Worm (Caenorhabditis elegans) whole organism, late embryonic: ENCODE results near the gene Y102A5C.40.

Source experiments
- C08G9.2 ChIP-seq: sonication (generic microtip); optimal IDR thresholded peaks from 2 replicates; lab custom pipeline; 2016; ENCODE audit warnings: mild to moderate bottlenecking, missing genetic modification characterization, moderate library complexity, missing compliant biosample characterization
- C38D4.7 ChIP-seq: fragments of 200-800 bp; sonication (Bioruptor generic); optimal IDR thresholded peaks from 2 replicates; lab custom pipeline; 2018; ENCODE audit warnings: mild to moderate bottlenecking, missing genetic modification characterization, moderate library complexity, missing compliant biosample characterization
- F13H6.1 ChIP-seq: sonication (generic microtip); optimal IDR thresholded peaks from 2 replicates; lab custom pipeline; 2016; ENCODE audit warnings: missing genetic modification characterization, missing compliant biosample characterization
- T23F11.4 ChIP-seq: fragments of 200-800 bp; sonication (Bioruptor generic); optimal IDR thresholded peaks from 2 replicates; lab custom pipeline; 2018; ENCODE audit warnings: mild to moderate bottlenecking, missing genetic modification characterization, missing compliant biosample characterization
- ahr-1 ChIP-seq: sonication (generic microtip); optimal IDR thresholded peaks from 2 replicates; lab custom pipeline; 2016; ENCODE audit warnings: missing genetic modification characterization, missing compliant biosample characterization
- ceh-14 ChIP-seq: sonication (generic microtip); optimal IDR thresholded peaks from 2 replicates; lab custom pipeline; 2016; ENCODE audit warnings: missing genotype, missing genetic modification characterization, missing compliant biosample characterization
- ceh-18 ChIP-seq: sonication (generic microtip); optimal IDR thresholded peaks from 2 replicates; lab custom pipeline; 2016; ENCODE audit warnings: missing genetic modification characterization, missing compliant biosample characterization
- ceh-22 ChIP-seq: sonication (generic microtip); optimal IDR thresholded peaks from 2 replicates; lab custom pipeline; 2017; ENCODE audit warnings: missing biosample characterization, missing genetic modification characterization
- ceh-34 ChIP-seq: sonication (generic microtip); optimal IDR thresholded peaks from 2 replicates; lab custom pipeline; 2016; ENCODE audit warnings: mild to moderate bottlenecking, missing genetic modification characterization, missing compliant biosample characterization
- ceh-45 ChIP-seq: fragments of 200-800 bp; sonication (Bioruptor generic); IDR thresholded peaks from 2 replicates; pipeline ENCODE4 v1.3.6; 2022; ENCODE audit warnings: missing genetic modification reagents, missing genetic modification characterization, missing compliant biosample characterization
- ceh-48 ChIP-seq: sonication (generic microtip); optimal IDR thresholded peaks from 2 replicates; lab custom pipeline; 2016; ENCODE audit warnings: missing genetic modification characterization, inconsistent platforms, missing compliant biosample characterization
- ceh-6 ChIP-seq: fragments of 200-800 bp; sonication (Bioruptor generic); optimal IDR thresholded peaks from 2 replicates; lab custom pipeline; 2018; ENCODE audit warnings: mild to moderate bottlenecking, missing genetic modification characterization, missing compliant biosample characterization
- ceh-9 ChIP-seq: sonication (generic microtip); optimal IDR thresholded peaks from 2 replicates; lab custom pipeline; 2016; ENCODE audit warnings: mild to moderate bottlenecking, missing genetic modification characterization, inconsistent platforms, missing compliant biosample characterization
- elt-4 ChIP-seq: sonication (generic microtip); optimal IDR thresholded peaks from 2 replicates; lab custom pipeline; 2016; ENCODE audit warnings: missing genetic modification characterization, missing compliant biosample characterization
- fax-1 ChIP-seq: sonication (generic microtip); optimal IDR thresholded peaks from 2 replicates; lab custom pipeline; 2016; ENCODE audit warnings: missing genotype, missing genetic modification characterization, missing compliant biosample characterization
- fkh-6 ChIP-seq: sonication (generic microtip); optimal IDR thresholded peaks from 2 replicates; lab custom pipeline; 2016; ENCODE audit warnings: missing genetic modification characterization, missing compliant biosample characterization
- gmeb-2 ChIP-seq: sonication (generic microtip); optimal IDR thresholded peaks from 2 replicates; lab custom pipeline; 2016; ENCODE audit warnings: missing genetic modification characterization, inconsistent platforms, missing compliant biosample characterization
- hlh-15 ChIP-seq: sonication (generic microtip); optimal IDR thresholded peaks from 2 replicates; lab custom pipeline; 2016; ENCODE audit warnings: missing genetic modification characterization, missing compliant biosample characterization
- hlh-30 ChIP-seq: sonication (generic microtip); optimal IDR thresholded peaks from 2 replicates; lab custom pipeline; 2017; ENCODE audit warnings: antibody characterized with exemption, missing genetic modification characterization, missing compliant biosample characterization; ENCODE audit not compliant: insufficient read depth
- hlh-6 ChIP-seq: sonication (generic microtip); optimal IDR thresholded peaks from 2 replicates; lab custom pipeline; 2016; ENCODE audit warnings: missing genotype, missing genetic modification characterization, missing compliant biosample characterization
- lim-6 ChIP-seq: sonication (generic microtip); optimal IDR thresholded peaks from 2 replicates; lab custom pipeline; 2016; ENCODE audit warnings: missing genetic modification characterization, missing compliant biosample characterization
- madf-2 ChIP-seq: sonication (generic microtip); optimal IDR thresholded peaks from 2 replicates; lab custom pipeline; 2017; ENCODE audit warnings: missing genetic modification characterization, missing compliant biosample characterization
- mec-3 ChIP-seq: sonication (generic microtip); optimal IDR thresholded peaks from 2 replicates; lab custom pipeline; 2016; ENCODE audit warnings: borderline replicate concordance, missing genetic modification characterization, missing compliant biosample characterization
- nhr-11 ChIP-seq: fragments of 150-350 bp; optimal IDR thresholded peaks from 2 replicates; lab custom pipeline; 2014; ENCODE audit warnings: missing biosample characterization, missing genetic modification characterization
- nhr-232 ChIP-seq: sonication (generic microtip); optimal IDR thresholded peaks from 2 replicates; lab custom pipeline; 2016; ENCODE audit warnings: missing genetic modification characterization, missing compliant biosample characterization
- odd-2 ChIP-seq: sonication (generic microtip); optimal IDR thresholded peaks from 2 replicates; lab custom pipeline; 2017; ENCODE audit warnings: antibody characterized with exemption, mild to moderate bottlenecking, missing genetic modification characterization, missing compliant biosample characterization
- pag-3 ChIP-seq: sonication (generic microtip); optimal IDR thresholded peaks from 2 replicates; lab custom pipeline; 2016; ENCODE audit warnings: missing compliant biosample characterization, missing genetic modification characterization, borderline replicate concordance
- pha-4 ChIP-seq: fragments of 150-350 bp; optimal IDR thresholded peaks from 2 replicates; lab custom pipeline; 2018; ENCODE audit warnings: missing biosample characterization, missing genetic modification reagents, missing genetic modification characterization
- pqm-1 ChIP-seq: sonication (generic microtip); optimal IDR thresholded peaks from 2 replicates; lab custom pipeline; 2016; ENCODE audit warnings: missing genetic modification characterization, missing compliant biosample characterization
- rnt-1 ChIP-seq: sonication (generic microtip); optimal IDR thresholded peaks from 2 replicates; lab custom pipeline; 2016; ENCODE audit warnings: missing genetic modification characterization, missing compliant biosample characterization
- sox-4 ChIP-seq: sonication (generic microtip); optimal IDR thresholded peaks from 2 replicates; lab custom pipeline; 2017; ENCODE audit warnings: mild to moderate bottlenecking, missing genetic modification characterization, inconsistent platforms, missing compliant biosample characterization
- syd-9 ChIP-seq: sonication (generic microtip); optimal IDR thresholded peaks from 2 replicates; lab custom pipeline; 2016; ENCODE audit warnings: mild to moderate bottlenecking, missing genetic modification characterization, moderate library complexity, missing compliant biosample characterization
- tbx-2 ChIP-seq: sonication (generic microtip); optimal IDR thresholded peaks from 2 replicates; lab custom pipeline; 2016; ENCODE audit warnings: missing genetic modification characterization, missing compliant biosample characterization
- ttx-3 ChIP-seq: sonication (generic microtip); optimal IDR thresholded peaks from 2 replicates; lab custom pipeline; 2016; ENCODE audit warnings: missing genetic modification reagents, missing genetic modification characterization, missing compliant biosample characterization
- zip-5 ChIP-seq: sonication (generic microtip); optimal IDR thresholded peaks from 2 replicates; lab custom pipeline; 2016; ENCODE audit warnings: missing genetic modification characterization, missing compliant biosample characterization
- ztf-16 ChIP-seq: sonication (generic microtip); optimal IDR thresholded peaks from 2 replicates; lab custom pipeline; 2017; ENCODE audit warnings: missing genetic modification characterization, missing compliant biosample characterization

The Y102A5C.40 gene

DNA sequence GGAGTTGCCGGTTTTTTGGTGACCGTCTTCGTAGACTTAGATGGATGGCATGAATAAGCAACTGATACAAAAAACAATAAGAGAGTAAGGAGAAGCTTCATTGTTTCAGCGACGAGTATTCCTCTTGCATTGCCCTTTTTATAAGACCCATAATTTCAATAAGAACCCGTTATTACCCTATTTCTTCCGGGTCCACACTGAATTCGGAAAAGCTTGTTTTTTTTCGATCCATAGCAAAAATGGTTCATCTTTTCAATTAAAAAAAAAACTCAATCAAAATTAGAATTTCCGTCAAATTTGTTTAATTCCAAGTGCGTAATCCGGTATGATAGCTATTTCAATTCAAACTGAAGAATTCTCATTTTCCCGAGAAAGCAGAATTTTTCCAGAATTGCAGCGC, at the start of gene Y102A5C.40:
Y102A5C.40 (minus strand) TSS at position 101 of the 400 bp plus-strand sequence.
- TF ChIP-seq C38D4.7 (GFP tag; lab: Kevin White, UChicago): no peak
- TF ChIP-seq pqm-1 (tag; lab: Kevin White, UChicago): no peak

DNA sequence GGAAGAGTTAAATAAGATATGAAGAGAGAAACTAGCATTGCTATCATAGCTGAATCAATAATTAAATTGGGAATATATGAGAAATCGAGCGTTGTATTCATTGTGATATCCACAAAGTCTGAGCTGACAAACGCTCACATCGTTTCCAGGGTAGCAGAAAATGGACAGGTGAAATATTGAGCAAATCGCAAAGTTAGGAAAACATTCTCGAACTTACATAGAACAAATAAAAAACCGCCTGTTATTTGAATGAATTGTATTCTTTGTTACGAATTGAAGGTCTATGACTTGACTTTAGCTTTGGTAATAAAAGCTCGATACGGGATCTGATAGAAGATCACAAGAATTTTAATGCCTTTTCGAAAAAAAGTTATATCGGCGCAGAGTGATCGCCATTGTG, 48.9 kb upstream of the Y102A5C.40 start, which contains the start of gene srz-94:
srz-94 (minus strand) TSS at position 101 of the 400 bp plus-strand sequence.
- TF ChIP-seq ceh-34 (tag; lab: Kevin White, UChicago) (no peak), syd-9 (tag; lab: Kevin White, UChicago) (no peak), ztf-16 (tag; lab: Kevin White, UChicago) (no peak), nhr-232 (tag; lab: Kevin White, UChicago) (no peak), gmeb-2 (tag; lab: Kevin White, UChicago) (no peak), elt-4 (tag; lab: Kevin White, UChicago) (no peak), ttx-3 (tag; lab: Kevin White, UChicago) (no peak), sox-4 (tag; lab: Kevin White, UChicago) (no peak), odd-2 (tag; lab: Kevin White, UChicago) (no peak), hlh-30 (no peak), F13H6.1 (tag; lab: Kevin White, UChicago) (no peak), fkh-6 (tag; lab: Kevin White, UChicago) (no peak), fax-1 (no peak), nhr-11 (tag; lab: Kevin White, UChicago) (no peak), madf-2 (tag; lab: Kevin White, UChicago) (no peak), ceh-14 (tag; lab: Kevin White, UChicago) (no peak), pha-4 (tag; lab: Kevin White, UChicago) (no peak), C38D4.7 (GFP tag; lab: Kevin White, UChicago) (no peak), ceh-6 (GFP tag; lab: Kevin White, UChicago) (no peak), ahr-1 (tag; lab: Kevin White, UChicago) (no peak)

DNA sequence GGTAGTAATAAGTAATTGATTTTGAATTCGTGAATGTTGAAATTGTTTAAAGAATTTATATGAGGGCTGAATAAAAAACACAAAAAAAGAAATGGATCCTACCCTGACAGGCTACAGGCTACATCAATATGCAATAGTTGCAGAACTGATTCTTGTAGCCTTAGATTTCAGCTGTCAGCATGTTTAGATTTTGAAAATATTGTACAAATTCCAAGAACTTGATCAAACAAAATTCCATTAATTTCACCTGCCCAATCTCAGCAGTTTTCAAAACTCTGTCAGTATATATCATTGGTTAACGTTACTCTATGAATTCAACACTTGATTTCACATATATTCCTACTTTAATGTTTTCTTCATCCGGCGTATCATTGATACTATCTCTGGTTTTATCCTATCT, 43.5 kb upstream of the Y102A5C.40 start:
- TF ChIP-seq rnt-1: no peak
- no peak for TF ChIP-seq C08G9.2 (tag; lab: Kevin White, UChicago)
- no peak for TF ChIP-seq ceh-34 (tag; lab: Kevin White, UChicago)
- TF ChIP-seq sox-4 (tag; lab: Kevin White, UChicago): no peak
- TF ChIP-seq lim-6 (tag; lab: Kevin White, UChicago): no peak
- TF ChIP-seq ceh-22: no peak

DNA sequence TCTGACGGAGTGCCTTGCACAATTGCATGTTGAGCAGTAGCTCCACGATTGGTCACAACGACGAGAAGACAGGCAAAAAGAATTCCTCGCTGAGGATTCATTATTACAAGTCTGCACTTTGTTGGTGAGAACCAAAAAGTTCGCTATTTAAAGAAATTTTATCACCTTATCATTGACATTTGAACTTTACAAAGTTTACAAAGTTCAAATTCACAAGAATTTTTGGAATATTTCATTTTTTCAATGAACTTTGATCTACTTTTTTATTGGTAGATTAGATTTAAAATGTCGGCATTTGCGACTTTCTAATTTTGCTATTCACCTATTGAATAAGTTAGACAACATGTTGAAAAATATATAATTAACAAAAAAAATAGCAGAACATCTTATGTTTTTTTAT, 39.4 kb upstream of the Y102A5C.40 start, which contains the start of gene F49H6.15:
F49H6.15 (minus strand) TSS at position 101 of the 400 bp plus-strand sequence.
- TF ChIP-seq pqm-1 (tag; lab: Kevin White, UChicago): no peak
- TF ChIP-seq fax-1: no peak
- TF ChIP-seq rnt-1: no peak

DNA sequence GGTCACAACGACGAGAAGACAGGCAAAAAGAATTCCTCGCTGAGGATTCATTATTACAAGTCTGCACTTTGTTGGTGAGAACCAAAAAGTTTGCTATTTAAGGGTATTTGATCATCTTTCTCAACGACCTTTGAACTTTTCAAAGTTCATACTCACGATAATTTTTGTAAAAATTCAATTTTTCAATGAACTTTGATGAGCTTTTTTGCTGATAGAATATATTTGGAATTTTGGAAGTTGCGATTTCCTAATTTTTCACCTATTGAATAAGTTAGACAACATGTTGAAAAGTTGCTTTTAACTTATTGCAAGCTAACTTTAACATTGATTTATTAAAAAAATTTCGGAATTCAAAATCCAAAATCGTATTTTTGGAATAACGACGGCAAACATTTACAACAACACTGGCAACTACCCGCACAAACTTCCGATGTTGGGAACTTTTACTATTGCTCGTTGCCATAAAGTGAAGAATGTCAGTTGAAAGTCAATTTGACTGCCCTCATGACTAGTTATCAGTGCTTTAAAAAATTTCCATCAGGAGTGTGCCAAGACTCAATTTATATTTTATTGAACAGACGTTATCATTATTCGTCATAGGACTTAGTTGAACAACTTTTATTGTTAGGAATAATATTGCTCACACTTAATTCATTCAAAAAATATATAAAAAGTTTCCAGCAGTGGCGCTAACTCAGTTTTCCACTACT, 35.8 kb upstream of the Y102A5C.40 start, which contains the start of the genes F49H6.8 and F49H6.5:
F49H6.8 (minus strand) TSS at position 51 of the 710 bp plus-strand sequence.
F49H6.5 (plus strand) TSS at position 629 of the 710 bp plus-strand sequence.
- no peak for TF ChIP-seq fkh-6 (tag; lab: Kevin White, UChicago)

DNA sequence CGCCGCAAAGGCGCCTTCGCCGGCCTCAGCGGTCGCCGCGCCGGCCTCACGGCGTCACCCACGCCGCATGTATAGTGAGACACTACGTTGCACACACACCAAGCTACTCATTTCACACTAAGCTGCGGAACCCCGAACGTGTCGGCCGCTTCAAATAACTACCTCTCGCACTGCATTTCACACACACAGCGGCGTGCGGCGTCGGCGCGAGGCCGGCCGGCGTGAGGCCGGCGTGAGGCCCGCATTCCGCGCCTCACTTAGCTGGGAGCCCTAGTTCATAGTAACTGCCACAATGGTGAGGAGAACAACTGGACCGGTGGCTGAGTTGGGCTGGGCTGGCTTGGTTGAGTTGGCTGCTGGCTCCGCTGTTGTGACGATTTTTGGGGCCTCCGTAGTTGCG, 35.2 kb upstream of the Y102A5C.40 start:
- peak; percentile 66 for TF ChIP-seq pag-3 (tag; lab: Kevin White, UChicago)

DNA sequence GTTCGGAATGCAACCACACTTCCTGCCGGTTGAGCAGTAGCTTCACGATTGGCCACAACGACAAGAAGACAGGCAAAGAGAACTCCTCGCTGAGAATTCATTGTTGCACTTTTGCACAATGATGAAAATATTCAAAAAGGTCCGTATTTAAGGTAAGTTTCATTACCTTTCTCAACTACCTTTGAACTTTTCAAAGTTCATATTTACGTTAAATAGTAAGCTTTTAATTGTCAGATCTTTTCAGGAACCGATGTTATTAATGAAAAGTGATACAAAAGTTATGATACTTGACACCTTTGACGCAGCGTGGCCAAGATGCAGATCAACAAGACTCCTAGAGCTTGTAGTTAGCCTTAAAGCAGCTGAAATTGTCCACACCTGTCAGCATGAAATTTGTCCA, 34.4 kb upstream of the Y102A5C.40 start, which contains the start of gene F49H6.12:
F49H6.12 (minus strand) TSS at position 101 of the 400 bp plus-strand sequence.
- no peak for TF ChIP-seq odd-2 (tag; lab: Kevin White, UChicago)
- no peak for TF ChIP-seq T23F11.4 (GFP tag; lab: Kevin White, UChicago)
- TF ChIP-seq hlh-6 (tag; lab: Kevin White, UChicago): no peak
- TF ChIP-seq hlh-15 (tag; lab: Kevin White, UChicago): no peak
- no peak for TF ChIP-seq ahr-1 (tag; lab: Kevin White, UChicago)
- no peak for TF ChIP-seq tbx-2
- no peak for TF ChIP-seq ceh-18
- TF ChIP-seq zip-5: no peak
- TF ChIP-seq mec-3: no peak
- no peak for TF ChIP-seq ceh-9
- no peak for TF ChIP-seq ceh-48 (tag; lab: Kevin White, UChicago)
- no peak for TF ChIP-seq fkh-6 (tag; lab: Kevin White, UChicago)
- TF ChIP-seq ceh-45: no peak
- TF ChIP-seq, all 69 proteins: peak for 0
